Worm (Caenorhabditis elegans) whole organism, midembryonic: ENCODE results near the gene F15H10.7.

ENCODE experiments used
- T22C8.4 ChIP-seq: fragments of 200-800 bp; sonication (Bioruptor generic); IDR thresholded peaks from 2 replicates; pipeline ENCODE4 v1.3.6; 2022; ENCODE audit warnings: missing genetic modification characterization, missing compliant biosample characterization
- cog-1 ChIP-seq: sonication (generic microtip); optimal IDR thresholded peaks from 2 replicates; lab custom pipeline; 2016; ENCODE audit warnings: missing genetic modification characterization, missing compliant biosample characterization
- flt-1 ChIP-seq: fragments of 200-800 bp; sonication (Bioruptor generic); IDR thresholded peaks from 2 replicates; pipeline ENCODE4 v1.3.6; 2022; ENCODE audit warnings: missing genetic modification characterization, missing compliant biosample characterization
- klf-2 ChIP-seq: fragments of 200-800 bp; sonication (Bioruptor generic); conservative IDR thresholded peaks from 2 replicates; pipeline ENCODE4 v1.3.6; 2022; ENCODE audit warnings: missing genetic modification reagents, missing genetic modification characterization, missing compliant biosample characterization
- med-1 ChIP-seq: sonication (generic microtip); optimal IDR thresholded peaks from 2 replicates; lab custom pipeline; 2017; ENCODE audit warnings: missing genetic modification characterization, mild to moderate bottlenecking, missing compliant biosample characterization, antibody characterized with exemption, missing genetic modification reagents; ENCODE audit not compliant: insufficient read depth
- ref-1 ChIP-seq: fragments of 200-800 bp; sonication (Bioruptor generic); conservative IDR thresholded peaks from 2 replicates; pipeline ENCODE4 v1.3.6; 2022; ENCODE audit warnings: missing genetic modification reagents, missing genetic modification characterization, missing compliant biosample characterization
- tab-1 ChIP-seq: fragments of 200-800 bp; sonication (Bioruptor generic); IDR thresholded peaks from 2 replicates; pipeline ENCODE4 v1.3.6; 2022; ENCODE audit warnings: missing genetic modification characterization, missing compliant biosample characterization
- ztf-23 ChIP-seq: fragments of 200-800 bp; sonication (Bioruptor generic); IDR thresholded peaks from 2 replicates; pipeline ENCODE4 v1.3.6; 2022; ENCODE audit warnings: missing genetic modification reagents, missing genetic modification characterization, missing compliant biosample characterization
- ztf-29 ChIP-seq: fragments of 200-800 bp; sonication (Bioruptor generic); IDR thresholded peaks from 2 replicates; pipeline ENCODE4 v1.3.6; 2022; ENCODE audit warnings: missing genetic modification reagents, missing genetic modification characterization, missing compliant biosample characterization

F15H10.7 gene

ce11 chrV:10410030-10410713 is 4.0 kb upstream of the F15H10.7 start, which contains the start of gene F15H10.12:
Gene F15H10.12 (minus strand): TSS chrV:10410080.
- TF ChIP-seq ref-1 (no peak), ztf-23 (GFP tag; lab: Robert Waterston, UW) (no peak), cog-1 (tag; lab: Kevin White, UChicago) (no peak), ztf-29 (GFP tag; lab: Robert Waterston, UW) (no peak), klf-2 (GFP tag; lab: Robert Waterston, UW) (no peak), tab-1 (GFP tag; lab: Robert Waterston, UW) (no peak), flt-1 (GFP tag; lab: Robert Waterston, UW) (no peak), T22C8.4 (GFP tag; lab: Robert Waterston, UW) (no peak), med-1 (GFP tag; lab: Kevin White, UChicago) (no peak)

DNA sequence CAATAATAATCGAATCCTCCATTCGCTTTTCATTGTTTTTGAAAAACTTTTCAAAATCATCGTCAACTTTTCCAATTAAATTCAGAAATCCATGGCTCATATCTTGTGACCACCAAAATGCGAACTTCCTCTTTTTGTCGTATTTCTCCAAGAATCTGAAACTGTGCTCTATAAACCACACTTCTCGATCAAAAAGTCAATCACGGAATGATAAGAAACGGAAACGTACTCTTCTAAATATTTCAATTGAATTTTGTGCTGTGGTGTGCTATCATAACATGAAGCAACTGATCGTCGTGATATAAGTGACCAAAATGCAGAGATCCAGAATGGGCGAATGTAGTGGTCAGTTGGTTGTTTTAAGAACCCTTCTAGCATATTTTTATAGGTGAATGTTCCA is 1.5 kb downstream of the F15H10.7 start:
- no peak for TF ChIP-seq flt-1 (GFP tag; lab: Robert Waterston, UW)
- no peak for TF ChIP-seq ztf-29 (GFP tag; lab: Robert Waterston, UW)
- no peak for TF ChIP-seq med-1 (GFP tag; lab: Kevin White, UChicago)
- no peak for TF ChIP-seq T22C8.4 (GFP tag; lab: Robert Waterston, UW)
- TF ChIP-seq ref-1 = no peak
- TF ChIP-seq ztf-23 (GFP tag; lab: Robert Waterston, UW) = no peak
- no peak for TF ChIP-seq tab-1 (GFP tag; lab: Robert Waterston, UW)
- TF ChIP-seq klf-2 (GFP tag; lab: Robert Waterston, UW) = no peak
- no peak for TF ChIP-seq cog-1 (tag; lab: Kevin White, UChicago)

ce11 chrV:10402804-10403203 is 3.4 kb downstream of the F15H10.7 start, which contains the start of gene F15H10.8:
Gene F15H10.8 (minus strand): TSS chrV:10402904.
- TF ChIP-seq ref-1 (no peak), cog-1 (tag; lab: Kevin White, UChicago) (no peak), flt-1 (GFP tag; lab: Robert Waterston, UW) (no peak), ztf-29 (GFP tag; lab: Robert Waterston, UW) (no peak), med-1 (GFP tag; lab: Kevin White, UChicago) (no peak), klf-2 (GFP tag; lab: Robert Waterston, UW) (no peak), T22C8.4 (GFP tag; lab: Robert Waterston, UW) (no peak), tab-1 (GFP tag; lab: Robert Waterston, UW) (no peak), ztf-23 (GFP tag; lab: Robert Waterston, UW) (no peak)

DNA sequence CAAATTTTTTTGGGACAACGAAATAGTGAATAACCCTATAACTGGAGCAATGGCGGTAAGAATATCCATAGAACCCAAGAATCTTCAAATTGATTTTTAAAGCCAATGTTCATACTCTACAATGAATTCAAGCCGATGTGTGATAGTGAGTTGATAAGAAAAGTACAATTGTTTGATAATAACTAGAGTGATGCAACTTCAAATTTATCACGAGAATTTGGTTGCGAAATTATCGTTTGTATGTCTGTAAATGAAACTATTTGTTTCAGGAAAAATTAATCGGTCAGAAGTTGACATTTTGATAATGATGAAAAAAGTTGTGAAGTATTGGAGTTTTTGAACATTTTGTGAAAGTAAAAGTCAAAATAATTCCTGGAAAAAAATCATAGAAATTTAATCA is 6.9 kb downstream of the F15H10.7 start:
- TF ChIP-seq T22C8.4 (GFP tag; lab: Robert Waterston, UW) (no peak), cog-1 (tag; lab: Kevin White, UChicago) (no peak), flt-1 (GFP tag; lab: Robert Waterston, UW) (no peak), ztf-23 (GFP tag; lab: Robert Waterston, UW) (no peak), tab-1 (GFP tag; lab: Robert Waterston, UW) (no peak), med-1 (GFP tag; lab: Kevin White, UChicago) (no peak), klf-2 (GFP tag; lab: Robert Waterston, UW) (no peak), ztf-29 (GFP tag; lab: Robert Waterston, UW) (no peak)

ce11 chrV:10398431-10398830 is 7.8 kb downstream of the F15H10.7 start, which contains the start of gene ugt-2:
Gene ugt-2 (plus strand): TSS chrV:10398801.
- no peak for TF ChIP-seq med-1 (GFP tag; lab: Kevin White, UChicago)
- no peak for TF ChIP-seq cog-1 (tag; lab: Kevin White, UChicago)
- TF ChIP-seq ref-1 = no peak
- TF ChIP-seq flt-1 (GFP tag; lab: Robert Waterston, UW) = no peak
- TF ChIP-seq ztf-23 (GFP tag; lab: Robert Waterston, UW) = no peak
- no peak for TF ChIP-seq klf-2 (GFP tag; lab: Robert Waterston, UW)
- no peak for TF ChIP-seq ztf-29 (GFP tag; lab: Robert Waterston, UW)
- TF ChIP-seq tab-1 (GFP tag; lab: Robert Waterston, UW) = no peak

DNA sequence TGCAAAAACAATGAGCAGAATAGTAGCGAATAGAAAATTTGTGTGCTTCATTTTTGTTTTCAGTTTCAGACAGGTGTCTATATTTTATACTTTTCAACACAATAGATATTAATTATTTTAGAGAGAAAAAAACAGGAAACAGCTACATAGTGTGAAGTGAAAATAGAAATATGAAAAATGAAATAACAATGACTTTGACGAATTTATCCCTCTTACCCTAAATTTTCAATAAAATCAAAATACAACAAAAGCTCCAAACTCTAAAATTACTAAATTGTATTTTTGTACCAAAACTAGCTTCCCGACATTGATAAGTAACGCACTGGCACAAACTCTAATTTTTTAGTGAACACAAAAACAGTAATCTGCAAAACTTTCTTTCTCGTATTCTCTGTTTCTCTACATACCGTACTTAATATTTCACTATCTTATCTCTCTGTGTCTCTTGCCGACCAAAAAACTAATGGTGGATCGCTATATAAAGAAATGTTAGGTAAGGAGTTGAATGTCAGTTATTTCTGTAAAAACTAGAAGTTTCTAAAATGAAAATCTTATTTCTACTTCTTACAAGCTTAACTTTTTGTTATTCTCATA is 10.9 kb downstream of the F15H10.7 start, which contains the start of the genes col-151 and ugt-1:
Gene col-151 (minus strand): TSS at position 51 of the 594 bp plus-strand sequence.
Gene ugt-1 (plus strand): TSS at position 491 of the 594 bp plus-strand sequence.
- TF ChIP-seq T22C8.4 (GFP tag; lab: Robert Waterston, UW) (no peak), klf-2 (GFP tag; lab: Robert Waterston, UW) (no peak), flt-1 (GFP tag; lab: Robert Waterston, UW) (no peak), med-1 (GFP tag; lab: Kevin White, UChicago) (no peak), ztf-23 (GFP tag; lab: Robert Waterston, UW) (no peak), ztf-29 (GFP tag; lab: Robert Waterston, UW) (no peak), tab-1 (GFP tag; lab: Robert Waterston, UW) (no peak), ref-1 (no peak), cog-1 (tag; lab: Kevin White, UChicago) (no peak)

DNA sequence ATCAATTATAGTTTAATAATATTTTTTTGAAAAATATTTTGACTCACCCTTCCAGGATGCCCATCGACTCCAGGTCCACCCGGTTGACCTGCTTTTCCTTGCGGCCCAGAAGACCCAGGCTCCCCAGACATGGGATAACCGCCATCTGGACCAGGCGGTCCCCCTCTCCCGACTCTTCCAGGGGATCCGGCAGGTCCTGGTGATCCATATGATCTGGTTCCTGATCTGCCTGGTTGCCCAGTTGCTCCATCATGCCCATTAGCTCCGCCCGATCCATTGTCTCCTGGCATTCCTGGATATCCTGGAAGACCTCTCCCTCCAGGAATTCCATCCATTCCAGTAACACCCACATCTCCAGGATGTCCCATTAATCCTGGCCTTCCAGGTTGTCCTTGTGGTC is 12.5 kb downstream of the F15H10.7 start:
- TF ChIP-seq ref-1 (no peak), ztf-23 (GFP tag; lab: Robert Waterston, UW) (no peak), klf-2 (GFP tag; lab: Robert Waterston, UW) (no peak), T22C8.4 (GFP tag; lab: Robert Waterston, UW) (no peak), med-1 (GFP tag; lab: Kevin White, UChicago) (no peak), cog-1 (tag; lab: Kevin White, UChicago) (no peak), flt-1 (GFP tag; lab: Robert Waterston, UW) (no peak), ztf-29 (GFP tag; lab: Robert Waterston, UW) (no peak), tab-1 (GFP tag; lab: Robert Waterston, UW) (no peak)

- TF ChIP-seq klf-2 (GFP tag; lab: Robert Waterston, UW) (no peak), ztf-23 (GFP tag; lab: Robert Waterston, UW) (no peak), cog-1 (tag; lab: Kevin White, UChicago) (no peak), flt-1 (GFP tag; lab: Robert Waterston, UW) (no peak), tab-1 (GFP tag; lab: Robert Waterston, UW) (no peak), ref-1 (no peak), T22C8.4 (GFP tag; lab: Robert Waterston, UW) (no peak), ztf-29 (GFP tag; lab: Robert Waterston, UW) (no peak), med-1 (GFP tag; lab: Kevin White, UChicago) (no peak)
Measured at ce11 chrV:10388318-10388717, 17.9 kb downstream of the F15H10.7 start, which contains the start of gene AC3.5. Gene AC3.5 (plus strand): TSS chrV:10388527.
